Worm (Caenorhabditis elegans) whole organism, young adult: Measurements from ENCODE around the gene elks-1.

Experiments used
- B0336.3 ChIP-seq: fragments of 200-800 bp; sonication (Bioruptor generic); IDR thresholded peaks from 2 replicates; pipeline ENCODE4 v1.3.6; 2022; ENCODE audit warnings: missing genetic modification characterization, missing compliant biosample characterization
- aptf-3 ChIP-seq: fragments of 200-800 bp; sonication (Bioruptor generic); IDR thresholded peaks from 2 replicates; pipeline ENCODE4 v1.3.6; 2022; ENCODE audit warnings: missing genetic modification characterization, missing compliant biosample characterization
- lin-26 ChIP-seq: fragments of 200-800 bp; sonication (Bioruptor generic); IDR thresholded peaks from 2 replicates; pipeline ENCODE4 v1.3.6; 2022; ENCODE audit warnings: missing genetic modification reagents, missing genetic modification characterization, missing compliant biosample characterization
- zim-3 ChIP-seq: sonication (generic microtip); optimal IDR thresholded peaks from 2 replicates; lab custom pipeline; 2017; ENCODE audit warnings: mild to moderate bottlenecking, missing genetic modification characterization, moderate library complexity, missing compliant biosample characterization

ce11 chrIV:3348334-3348733 is 1.5 kb downstream of the elks-1 start:
- TF ChIP-seq aptf-3 (GFP tag; lab: Robert Waterston, UW) (no peak), B0336.3 (GFP tag; lab: Robert Waterston, UW) (no peak), zim-3 (no peak), lin-26 (GFP tag; lab: Robert Waterston, UW) (no peak)
